Fruit fly (Drosophila melanogaster) whole organism, embryonic: ENCODE data around the gene CG7715.

Source experiments
- Awh ChIP-seq: fragments of 200-800 bp; sonication (Bioruptor generic); IDR thresholded peaks from 2 replicates; pipeline ENCODE4, ENCODE4 v1.3.6; 2022; ENCODE audit warnings: missing biosample characterization, missing genetic modification characterization
- B-H1 ChIP-seq: fragments of 200-800 bp; sonication (Bioruptor generic); IDR thresholded peaks from 3 replicates; pipeline ENCODE4 v1.3.6; 2022; ENCODE audit warnings: missing biosample characterization, missing genetic modification characterization
- BEAF-32 ChIP-seq: fragments of 200-800 bp; sonication (Bioruptor generic); optimal IDR thresholded peaks from 3 replicates; lab custom pipeline; 2017; ENCODE audit warnings: missing biosample characterization, missing genetic modification characterization, mild to moderate bottlenecking, moderate library complexity, missing genetic modification reagents
- CG11504 ChIP-seq: fragments of 200-800 bp; sonication (Bioruptor generic); optimal IDR thresholded peaks from 3 replicates; lab custom pipeline; 2019; ENCODE audit warnings: missing biosample characterization, mild to moderate bottlenecking, missing genetic modification characterization, moderate library complexity
- CG12391 ChIP-seq: fragments of 200-800 bp; sonication (Bioruptor generic); optimal IDR thresholded peaks from 3 replicates; lab custom pipeline; 2018; ENCODE audit warnings: missing biosample characterization, mild to moderate bottlenecking, missing genetic modification characterization, moderate library complexity
- CG12744 ChIP-seq: fragments of 200-800 bp; sonication (Bioruptor generic); optimal IDR thresholded peaks from 2 replicates; lab custom pipeline; 2016; ENCODE audit warnings: missing biosample characterization, missing genetic modification characterization
- CG13775 ChIP-seq: fragments of 200-800 bp; sonication (Bioruptor generic); optimal IDR thresholded peaks from 3 replicates; lab custom pipeline; 2017; ENCODE audit warnings: missing biosample characterization, mild to moderate bottlenecking, missing genetic modification characterization
- CG14965 ChIP-seq: fragments of 200-800 bp; sonication (Bioruptor generic); optimal IDR thresholded peaks from 2 replicates; lab custom pipeline; 2016; ENCODE audit warnings: missing biosample characterization, missing genetic modification characterization, borderline replicate concordance
- CG15011 ChIP-seq: fragments of 200-800 bp; sonication (Bioruptor generic); optimal IDR thresholded peaks from 3 replicates; lab custom pipeline; 2018; ENCODE audit warnings: missing biosample characterization, mild to moderate bottlenecking, missing genetic modification characterization
- CG15479 ChIP-seq: fragments of 200-800 bp; sonication (Bioruptor generic); optimal IDR thresholded peaks from 3 replicates; lab custom pipeline; 2019; ENCODE audit warnings: missing biosample characterization, mild to moderate bottlenecking, missing genetic modification characterization, moderate library complexity
- CG2116 ChIP-seq: fragments of 200-800 bp; sonication (Bioruptor generic); optimal IDR thresholded peaks from 3 replicates; lab custom pipeline; 2018; ENCODE audit warnings: missing biosample characterization, mild to moderate bottlenecking, missing genetic modification characterization
- CG31365 ChIP-seq: fragments of 200-800 bp; sonication (Bioruptor generic); optimal IDR thresholded peaks from 2 replicates; lab custom pipeline; 2018; ENCODE audit warnings: missing biosample characterization, mild to moderate bottlenecking, missing genetic modification characterization
- CG4282 ChIP-seq: fragments of 200-800 bp; sonication (Bioruptor generic); optimal IDR thresholded peaks from 2 replicates; lab custom pipeline; 2016; ENCODE audit warnings: missing biosample characterization, missing genetic modification characterization
- CG5953 ChIP-seq: fragments of 200-800 bp; sonication (Bioruptor generic); IDR thresholded peaks from 2 replicates; pipeline ENCODE4 v1.3.6; 2022; ENCODE audit warnings: missing biosample characterization, missing genetic modification characterization
- CG6689 ChIP-seq: fragments of 200-800 bp; sonication (Bioruptor generic); IDR thresholded peaks from 2 replicates; pipeline ENCODE4 v1.3.6; 2022; ENCODE audit warnings: missing biosample characterization, missing genetic modification characterization
- CG7556 ChIP-seq: fragments of 200-800 bp; sonication (Bioruptor generic); optimal IDR thresholded peaks from 2 replicates; lab custom pipeline; 2017; ENCODE audit warnings: missing biosample characterization, mild to moderate bottlenecking, missing genetic modification characterization
- CG7987 ChIP-seq: fragments of 200-800 bp; sonication (Bioruptor generic); optimal IDR thresholded peaks from 2 replicates; lab custom pipeline; 2018; ENCODE audit warnings: missing biosample characterization, mild to moderate bottlenecking, missing genetic modification characterization, moderate library complexity
- CG8765 ChIP-seq: fragments of 200-800 bp; sonication (Bioruptor generic); IDR thresholded peaks from 2 replicates; pipeline ENCODE4 v1.3.6; 2022; ENCODE audit warnings: missing biosample characterization, missing genetic modification characterization
- Drgx ChIP-seq: fragments of 200-800 bp; sonication (Bioruptor generic); IDR thresholded peaks from 2 replicates; pipeline ENCODE4 v1.3.6; 2022; ENCODE audit warnings: missing biosample characterization, missing genetic modification characterization
- ERR ChIP-seq: fragments of 200-800 bp; sonication (Bioruptor generic); optimal IDR thresholded peaks from 2 replicates; lab custom pipeline; 2016; ENCODE audit warnings: missing biosample characterization, missing genetic modification characterization
- HHEX ChIP-seq: fragments of 200-800 bp; sonication (Bioruptor generic); optimal IDR thresholded peaks from 3 replicates; lab custom pipeline; 2017; ENCODE audit warnings: missing biosample characterization, mild to moderate bottlenecking, missing genetic modification characterization, missing genetic modification reagents
- Hr51 ChIP-seq, 2 experiments: fragments of 200-800 bp; sonication (Bioruptor generic); optimal IDR thresholded peaks; 2 replicates in 1 of 2; 3 replicates in 1 of 2; lab custom pipeline; 2016 to 2018; ENCODE audit warnings: missing biosample characterization in 2 of 2, missing genetic modification characterization in 2 of 2, mild to moderate bottlenecking in 1 of 2, moderate library complexity in 1 of 2
- Sin3A ChIP-seq: fragments of >200 bp; optimal IDR thresholded peaks from 2 replicates; lab custom pipeline; 2018
- Xrp1 ChIP-seq: fragments of 200-800 bp; sonication (Bioruptor generic); IDR thresholded peaks from 2 replicates; pipeline ENCODE4 v1.3.6; 2022; ENCODE audit warnings: missing biosample characterization, missing genetic modification characterization
- aop ChIP-seq: fragments of 200-800 bp; sonication (Bioruptor generic); IDR thresholded peaks from 2 replicates; pipeline ENCODE4 v1.3.6; 2022; ENCODE audit warnings: missing biosample characterization, missing genetic modification characterization
- ap ChIP-seq: fragments of 200-800 bp; sonication (Bioruptor generic); IDR thresholded peaks from 2 replicates; pipeline ENCODE4 v1.3.6; 2022; ENCODE audit warnings: missing biosample characterization, missing genetic modification characterization
- bab2 ChIP-seq: fragments of 200-800 bp; sonication (Bioruptor generic); optimal IDR thresholded peaks from 2 replicates; lab custom pipeline; 2016; ENCODE audit warnings: missing biosample characterization, missing genetic modification characterization
- br ChIP-seq: fragments of >200 bp; optimal IDR thresholded peaks from 2 replicates; lab custom pipeline; 2017
- crc ChIP-seq: fragments of 200-800 bp; sonication (Bioruptor generic); optimal IDR thresholded peaks from 2 replicates; lab custom pipeline; 2016; ENCODE audit warnings: missing biosample characterization, missing genetic modification characterization
- croc ChIP-seq: fragments of 200-800 bp; sonication (Bioruptor generic); conservative IDR thresholded peaks from 3 replicates; pipeline ENCODE4 v1.3.6; 2022; ENCODE audit warnings: missing biosample characterization, missing genetic modification characterization
- esg ChIP-seq: fragments of 200-800 bp; sonication (Bioruptor generic); conservative IDR thresholded peaks from 2 replicates; pipeline ENCODE4 v1.3.6; 2022; ENCODE audit warnings: missing biosample characterization, missing genetic modification characterization
- gcm ChIP-seq: fragments of 200-800 bp; sonication (Bioruptor generic); optimal IDR thresholded peaks from 2 replicates; lab custom pipeline; 2019; ENCODE audit warnings: missing biosample characterization, mild to moderate bottlenecking, missing genetic modification characterization, moderate library complexity
- gcm2 ChIP-seq: fragments of 200-800 bp; sonication (Bioruptor generic); optimal IDR thresholded peaks from 2 replicates; lab custom pipeline; 2016; ENCODE audit warnings: missing biosample characterization, missing genetic modification characterization
- gem ChIP-seq: fragments of 200-800 bp; sonication (Bioruptor generic); optimal IDR thresholded peaks from 2 replicates; lab custom pipeline; 2019; ENCODE audit warnings: missing biosample characterization, mild to moderate bottlenecking, missing genetic modification characterization, moderate library complexity
- gsb-n ChIP-seq: fragments of 200-800 bp; sonication (Bioruptor generic); optimal IDR thresholded peaks from 3 replicates; lab custom pipeline; 2018; ENCODE audit warnings: missing biosample characterization, mild to moderate bottlenecking, missing genetic modification characterization
- her ChIP-seq: fragments of 200-800 bp; sonication (Bioruptor generic); optimal IDR thresholded peaks from 2 replicates; lab custom pipeline; 2016; ENCODE audit warnings: missing biosample characterization, missing genetic modification characterization
- hkb ChIP-seq, 2 experiments: fragments of 200-800 bp in 1 of 2; fragments of >200 bp in 1 of 2; sonication (Bioruptor generic) in 1 of 2; IDR thresholded peaks in 1 of 2; optimal IDR thresholded peaks in 1 of 2; 2 replicates each; pipeline versions ENCODE4 v1.3.6 to Lab custom; 2017 to 2022; ENCODE audit warnings: missing biosample characterization in 1 of 2, missing genetic modification characterization in 1 of 2
- kni ChIP-seq: fragments of 200-800 bp; sonication (Bioruptor generic); optimal IDR thresholded peaks from 3 replicates; lab custom pipeline; 2017; ENCODE audit warnings: mild to moderate bottlenecking, missing biosample characterization, missing genetic modification reagents, missing genetic modification characterization
- lab ChIP-seq: fragments of 200-800 bp; sonication (Bioruptor generic); optimal IDR thresholded peaks from 3 replicates; lab custom pipeline; 2017; ENCODE audit warnings: missing biosample characterization, missing genetic modification characterization, mild to moderate bottlenecking, moderate library complexity, missing genetic modification reagents
- luna ChIP-seq: fragments of 200-800 bp; sonication (Bioruptor generic); optimal IDR thresholded peaks from 2 replicates; lab custom pipeline; 2016; ENCODE audit warnings: missing biosample characterization, missing genetic modification characterization
- mirr ChIP-seq: fragments of 200-800 bp; sonication (Bioruptor generic); optimal IDR thresholded peaks from 3 replicates; lab custom pipeline; 2018; ENCODE audit warnings: missing biosample characterization, mild to moderate bottlenecking, missing genetic modification characterization
- onecut ChIP-seq: fragments of 200-800 bp; sonication (Bioruptor generic); IDR thresholded peaks from 2 replicates; pipeline ENCODE4 v1.3.6; 2022; ENCODE audit warnings: missing biosample characterization, missing genetic modification characterization
- pho ChIP-seq: fragments of 200-800 bp; sonication (Bioruptor generic); optimal IDR thresholded peaks from 2 replicates; lab custom pipeline; 2016; ENCODE audit warnings: missing biosample characterization, missing genetic modification characterization
- pum ChIP-seq: fragments of 200-800 bp; sonication (Bioruptor generic); optimal IDR thresholded peaks from 2 replicates; lab custom pipeline; 2016; ENCODE audit warnings: missing biosample characterization, missing genetic modification characterization
- row ChIP-seq: fragments of 200-800 bp; sonication (Bioruptor generic); IDR thresholded peaks from 3 replicates; pipeline ENCODE4 v1.3.6; 2022; ENCODE audit warnings: missing biosample characterization, missing genetic modification characterization
- slbo ChIP-seq: fragments of 200-800 bp; sonication (Bioruptor generic); IDR thresholded peaks from 2 replicates; pipeline ENCODE4 v1.3.6; 2022; ENCODE audit warnings: missing biosample characterization, missing genetic modification characterization
- trh ChIP-seq: fragments of 200-800 bp; sonication (Bioruptor generic); optimal IDR thresholded peaks from 2 replicates; lab custom pipeline; 2016; ENCODE audit warnings: missing biosample characterization, missing genetic modification characterization
- tx ChIP-seq: fragments of 200-800 bp; sonication (Bioruptor generic); optimal IDR thresholded peaks from 2 replicates; lab custom pipeline; 2016; ENCODE audit warnings: missing biosample characterization, missing genetic modification characterization
- usp ChIP-seq: fragments of >200 bp; optimal IDR thresholded peaks from 2 replicates; lab custom pipeline; 2017; ENCODE audit warnings: missing biosample characterization, missing genetic modification characterization
- vfl ChIP-seq: fragments of 200-800 bp; sonication (Bioruptor generic); optimal IDR thresholded peaks from 2 replicates; lab custom pipeline; 2016; ENCODE audit warnings: missing biosample characterization, missing genetic modification characterization
- yki ChIP-seq: fragments of >200 bp; optimal IDR thresholded peaks from 3 replicates; lab custom pipeline; 2018

The CG7715 gene

DNA sequence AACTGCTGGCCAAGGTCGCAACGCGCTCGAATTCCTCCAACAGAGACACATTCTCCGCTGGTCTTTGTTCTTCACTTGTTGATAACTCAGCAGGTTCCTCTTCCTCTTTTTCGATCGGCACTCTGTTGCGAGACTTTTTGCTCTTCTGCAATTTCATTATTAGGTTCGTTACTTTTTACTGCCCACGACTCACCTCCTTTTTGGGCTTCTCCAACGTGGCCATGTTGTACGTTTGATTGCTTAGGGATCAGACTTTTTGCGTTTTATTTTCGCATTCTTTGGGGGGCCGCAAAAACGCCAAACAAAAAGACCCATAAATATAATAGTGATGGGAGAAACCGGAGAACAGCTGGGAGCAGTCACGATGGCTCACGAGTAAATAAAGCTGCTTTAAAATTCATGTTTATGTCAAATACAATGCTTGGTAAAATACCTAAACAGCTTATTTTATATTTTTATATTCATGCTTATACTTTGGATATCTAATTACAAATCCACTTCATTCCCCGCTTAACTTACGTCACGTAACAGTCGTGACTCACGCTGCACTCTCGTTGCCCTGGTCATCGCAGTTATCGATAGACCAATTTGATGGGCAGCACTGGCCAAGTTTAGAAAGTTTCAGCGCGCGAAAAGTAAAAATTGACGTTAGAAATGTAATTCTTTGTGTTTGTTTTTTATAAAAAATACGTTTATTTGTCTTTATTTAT, 30.4 kb upstream of the CG7715 start, which contains the start of gene Epg5 (continued):
- TF ChIP-seq CG15479 (GFP tag; lab: Kevin White, UChicago) (no peak), gcm (GFP tag; lab: Kevin White, UChicago) (no peak), Sin3A (peak; percentile 93), CG13775 (GFP tag; lab: Kevin White, UChicago) (peak; percentile 71), crc (GFP tag; lab: Kevin White, UChicago) (no peak), bab2 (GFP tag; lab: Kevin White, UChicago) (peak; percentile 65), her (GFP tag; lab: Kevin White, UChicago) (peak; percentile 1), ERR (GFP tag; lab: Kevin White, UChicago) (peak; percentile 20), CG6689 (GFP tag; lab: Robert Waterston, UW) (peak; percentile 55; the same call in 1 of the 2 replicates), mirr (GFP tag; lab: Kevin White, UChicago) (no peak), B-H1 (GFP tag; lab: Robert Waterston, UW) (peak; percentile 31; the same call in 1 of the 3 replicates), HHEX (peak; percentile 50), Hr51 (GFP tag; optimal IDR thresholded peaks at IDR 0.05; lab: Kevin White, UChicago) (peak in 1 of 2 experiments; percentile 79), kni (GFP tag; lab: Kevin White, UChicago) (no peak), CG7987 (GFP tag; lab: Kevin White, UChicago) (peak; percentile 40), gcm2 (GFP tag; lab: Kevin White, UChicago) (peak; percentile 9), slbo (GFP tag; lab: Robert Waterston, UW) (peak; percentile 90), Awh (0 out of 2 replicates have a peak, but pooled peaks have one; percentile 33), BEAF-32 (GFP tag; lab: Kevin White, UChicago) (peak; percentile 98), vfl (peak; percentile 75), usp (GFP tag; lab: Kevin White, UChicago) (no peak), CG12391 (tag; lab: Kevin White, UChicago) (no peak), CG7556 (GFP tag; lab: Kevin White, UChicago) (no peak), pum (GFP tag; lab: Kevin White, UChicago) (peak; percentile 67), Drgx (GFP tag; lab: Robert Waterston, UW) (peak; percentile 43), hkb (optimal IDR thresholded peaks at IDR 0.05; lab: Kevin White, UChicago) (peak; percentile 71), hkb (GFP tag; IDR thresholded peaks at IDR 0.05; lab: Robert Waterston, UW) (no peak), tx (GFP tag; lab: Kevin White, UChicago) (peak; percentile 38), pho (GFP tag; lab: Kevin White, UChicago) (peak; percentile 82), CG15011 (GFP tag; lab: Kevin White, UChicago) (no peak), aop (GFP tag; lab: Robert Waterston, UW) (no peak), row (peak; percentile 97), gsb-n (no peak), trh (GFP tag; lab: Kevin White, UChicago) (peak; percentile 58), CG2116 (GFP tag; lab: Kevin White, UChicago) (peak; percentile 47), croc (peak; percentile 62), ap (GFP tag; lab: Robert Waterston, UW) (no peak), lab (GFP tag; lab: Kevin White, UChicago) (no peak), CG12744 (GFP tag; lab: Kevin White, UChicago) (no peak), onecut (GFP tag; lab: Robert Waterston, UW) (peak; percentile 6; the same call in 1 of the 2 replicates), CG5953 (GFP tag; lab: Robert Waterston, UW) (no peak), CG14965 (GFP tag; lab: Kevin White, UChicago) (no peak), CG11504 (tag; lab: Kevin White, UChicago) (no peak), luna (GFP tag; lab: Kevin White, UChicago) (peak; percentile 53), esg (GFP tag; lab: Robert Waterston, UW) (peak; percentile 56), gem (tag; lab: Kevin White, UChicago) (no peak), br (lab: Kevin White, UChicago) (no peak), CG8765 (peak; percentile 47; the same call in 1 of the 2 replicates), CG31365 (no peak), CG4282 (GFP tag; lab: Kevin White, UChicago) (no peak), yki (lab: Kevin White, UChicago) (no peak), Xrp1 (peak; percentile 65)
